Worm (Caenorhabditis elegans): ENCODE results near the gene nhr-110.

DNA sequence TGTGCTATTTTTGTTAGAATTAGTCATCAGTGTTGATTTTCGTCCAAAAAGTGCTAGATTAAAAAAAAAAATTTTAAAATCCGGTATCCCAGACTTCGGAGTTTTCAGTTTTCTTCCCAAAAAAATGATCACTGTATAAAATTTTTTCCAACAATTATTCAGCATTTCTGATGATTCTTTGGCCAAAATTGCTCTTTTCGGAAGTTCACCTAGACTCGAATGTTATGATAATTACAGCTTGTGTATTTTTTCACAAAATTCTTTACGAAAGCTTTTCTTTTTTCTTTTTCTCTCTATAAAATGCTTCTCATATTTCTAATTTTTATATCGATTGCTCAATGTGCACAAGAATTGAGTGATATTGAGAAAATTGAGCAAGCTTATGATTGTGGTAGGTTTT lies 7.5 kb upstream of the nhr-110 start, which contains the start of gene irld-17:
- TF ChIP-seq nhr-25 (tag; optimal IDR thresholded peaks at IDR 0.05; ENCODE audit: borderline replicate concordance, insufficient read depth) (no peak), vab-7 (GFP tag; IDR thresholded peaks at IDR 0.05) (no peak), unc-39 (tag; optimal IDR thresholded peaks at IDR 0.05) (no peak), fos-1 (tag; optimal IDR thresholded peaks at IDR 0.05) (no peak), mep-1 (tag; optimal IDR thresholded peaks at IDR 0.05) (no peak), lin-39 (tag; optimal IDR thresholded peaks at IDR 0.05) (no peak)

Measured in whole organism, L4 larva.